Worm (Caenorhabditis elegans): ENCODE measurements around the gene K03B8.6.

K03B8.6 gene

ce11 chrV:11375150-11375792, 32.1 kb upstream of the K03B8.6 start, which contains the start of gene cnb-1:
TSS of gene cnb-1 (plus strand) at chrV:11375742.
- TF ChIP-seq efl-1 (optimal IDR thresholded peaks at IDR 0.05) (peak; percentile 74 to 85), efl-1 (GFP tag; optimal IDR thresholded peaks at IDR 0.05 in 1 of 2) (peak; percentile 39 to 93), nhr-76 (tag; optimal IDR thresholded peaks at IDR 0.05) (no peak), tbx-2 (tag; optimal IDR thresholded peaks at IDR 0.05) (peak; percentile 79), F16B12.6 (tag; optimal IDR thresholded peaks at IDR 0.05) (no peak), sptf-1 (tag; optimal IDR thresholded peaks at IDR 0.05) (no peak), unc-98 (GFP tag; IDR thresholded peaks at IDR 0.05) (no peak), aly-2 (tag; optimal IDR thresholded peaks at IDR 0.05) (peak; percentile 10), mdl-1 (tag; optimal IDR thresholded peaks at IDR 0.05) (peak in 1 of 2 experiments; percentile 37), efl-3 (GFP tag; optimal IDR thresholded peaks at IDR 0.05) (no peak), elt-3 (tag; optimal IDR thresholded peaks at IDR 0.05) (no peak), nhr-28 (tag; optimal IDR thresholded peaks at IDR 0.05) (no peak), vab-15 (tag; optimal IDR thresholded peaks at IDR 0.05) (no peak), unc-30 (tag; optimal IDR thresholded peaks at IDR 0.05) (no peak), ama-1 (optimal IDR thresholded peaks at IDR 0.05) (peak; percentile 29), nhr-85 (tag) (peak; percentile 77), jun-1 (tag; optimal IDR thresholded peaks at IDR 0.05) (peak; percentile 56), nhr-11 (tag; optimal IDR thresholded peaks at IDR 0.05) (peak; percentile 17), swsn-7 (tag; optimal IDR thresholded peaks at IDR 0.05) (peak; percentile 83), nhr-12 (tag; optimal IDR thresholded peaks at IDR 0.05) (no peak), snpc-4 (tag; optimal IDR thresholded peaks at IDR 0.05) (peak; percentile 55), hpl-2 (GFP tag; optimal IDR thresholded peaks at IDR 0.05) (no peak), ces-1 (GFP tag; optimal IDR thresholded peaks at IDR 0.05) (no peak), nhr-47 (tag; optimal IDR thresholded peaks at IDR 0.05) (peak; percentile 80), ceh-82 (tag; optimal IDR thresholded peaks at IDR 0.05) (peak; percentile 22 to 60 (median 38)), egl-27 (tag; optimal IDR thresholded peaks at IDR 0.05) (no peak), grh-1 (GFP tag; IDR thresholded peaks at IDR 0.05) (no peak), ets-5 (GFP tag; IDR thresholded peaks at IDR 0.05) (no peak), dpl-1 (GFP tag; optimal IDR thresholded peaks at IDR 0.05) (peak in 2 of 3 experiments; percentile 30 to 39), nhr-84 (tag; optimal IDR thresholded peaks at IDR 0.05) (no peak), ceh-8 (GFP tag; optimal IDR thresholded peaks at IDR 0.05) (no peak), rnt-1 (tag; optimal IDR thresholded peaks at IDR 0.05) (peak; percentile 58), C16A3.4 (tag; optimal IDR thresholded peaks at IDR 0.05) (no peak), ztf-4 (tag; optimal IDR thresholded peaks at IDR 0.05) (no peak), irx-1 (tag; optimal IDR thresholded peaks at IDR 0.05) (peak; percentile 55), nhr-90 (tag; optimal IDR thresholded peaks at IDR 0.05; ENCODE audit: poor library complexity) (no peak), lin-14 (GFP tag; optimal IDR thresholded peaks at IDR 0.05) (peak; percentile 96), C34B4.2 (tag; optimal IDR thresholded peaks at IDR 0.05) (no peak), lin-39 (tag; optimal IDR thresholded peaks at IDR 0.05) (no peak), C04F5.9 (tag; optimal IDR thresholded peaks at IDR 0.05) (no peak), egl-13 (tag; optimal IDR thresholded peaks at IDR 0.05) (peak; percentile 81), pqm-1 (tag; optimal IDR thresholded peaks at IDR 0.05) (no peak), ceh-90 (tag; optimal IDR thresholded peaks at IDR 0.05) (no peak), dsc-1 (tag; optimal IDR thresholded peaks at IDR 0.05) (peak; percentile 94), lin-35 (GFP tag; optimal IDR thresholded peaks at IDR 0.05) (peak; percentile 48 to 58), fkh-10 (GFP tag; optimal IDR thresholded peaks at IDR 0.05) (peak; percentile 45), zip-4 (GFP tag; optimal IDR thresholded peaks at IDR 0.05) (no peak), pax-3 (tag; optimal IDR thresholded peaks at IDR 0.05) (no peak), ceh-88 (GFP tag; IDR thresholded peaks at IDR 0.05) (no peak), blmp-1 (tag; optimal IDR thresholded peaks at IDR 0.05) (peak; percentile 24), aha-1 (tag; optimal IDR thresholded peaks at IDR 0.05) (peak; percentile 10), pag-3 (tag; optimal IDR thresholded peaks at IDR 0.05; ENCODE audit: borderline replicate concordance, insufficient read depth) (no peak), lsy-2 (tag; optimal IDR thresholded peaks at IDR 0.05) (peak; percentile 66 to 73)

Data from whole organism, L1 larva.